Fruit fly (Drosophila melanogaster) S2 (cell line): Measurements from ENCODE around the gene CG7840.

Experiments used
- CG8478 ChIP-seq: fragments of >200 bp; optimal IDR thresholded peaks from 2 replicates; lab custom pipeline; 2018
- CTCF ChIP-seq, 2 experiments: fragments of >200 bp; optimal IDR thresholded peaks; 2 replicates each; lab custom pipeline; 2018

The CG7840 gene

dm6 chr2L:8284913-8285619 is 20.3 kb upstream of the CG7840 start:
- no peak for TF ChIP-seq CG8478 (lab: Kevin White, UChicago)
- no peak for TF ChIP-seq CTCF (optimal IDR thresholded peaks at IDR 0.05; lab: Kevin White, UChicago)

dm6 chr2L:8286595-8286994 is 18.8 kb upstream of the CG7840 start:
- no peak for TF ChIP-seq CG8478 (lab: Kevin White, UChicago)
- TF ChIP-seq CTCF (optimal IDR thresholded peaks at IDR 0.05; lab: Kevin White, UChicago): no peak

DNA sequence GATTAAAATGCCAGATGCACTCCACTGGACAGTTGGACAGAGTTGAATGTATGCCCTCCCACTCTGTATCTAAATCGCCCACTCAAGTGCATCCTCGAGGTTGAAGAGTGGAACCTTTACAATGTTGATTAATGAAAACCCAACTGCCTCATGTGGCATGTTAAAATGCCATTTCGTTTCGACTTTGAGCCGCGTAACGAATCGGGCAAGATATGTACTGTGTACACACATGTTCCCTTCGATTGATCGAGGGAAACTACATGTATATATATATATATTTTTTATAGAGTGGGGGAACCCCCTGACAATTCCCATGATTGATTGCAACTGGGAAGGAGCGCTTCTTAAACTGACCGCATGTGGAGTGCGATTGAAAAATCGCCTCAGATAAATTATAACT is 17.3 kb upstream of the CG7840 start:
- no peak for TF ChIP-seq CTCF (optimal IDR thresholded peaks at IDR 0.05; lab: Kevin White, UChicago)
- TF ChIP-seq CG8478 (lab: Kevin White, UChicago): no peak

DNA sequence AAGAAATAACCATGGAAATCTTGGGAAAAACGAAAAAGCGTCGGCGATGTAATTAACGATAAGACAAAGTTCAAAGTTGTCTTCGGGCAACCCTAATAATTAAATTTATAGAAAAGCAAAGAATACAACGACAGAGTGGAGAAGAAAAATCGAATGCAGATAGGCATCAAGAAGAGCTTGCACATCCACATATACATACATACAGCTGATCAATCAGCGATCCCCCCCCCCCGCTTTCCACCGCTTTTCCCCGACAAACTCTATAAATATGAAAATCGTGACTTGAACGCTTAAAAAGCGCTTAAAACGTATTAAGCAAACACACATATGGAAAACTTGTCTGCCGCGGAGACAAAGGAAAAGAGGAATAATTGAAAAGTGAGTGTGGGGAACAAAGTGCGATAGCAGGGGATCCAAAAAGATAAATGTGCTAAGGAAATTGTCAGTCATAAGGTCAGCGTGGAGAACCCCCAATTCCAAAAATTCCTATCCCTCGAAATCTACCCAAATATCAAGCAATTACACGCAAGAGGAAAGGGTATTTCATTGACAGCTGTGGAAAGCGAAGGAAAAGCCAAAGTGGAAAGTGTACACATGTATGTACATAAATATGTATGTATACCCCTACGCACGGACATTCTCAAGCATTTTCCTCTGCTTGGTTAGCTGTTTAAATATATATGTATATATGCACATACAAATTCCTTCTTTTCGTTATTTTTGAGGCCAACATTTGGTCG is 15.9 kb upstream of the CG7840 start:
- TF ChIP-seq CG8478 (lab: Kevin White, UChicago) (no peak), CTCF (optimal IDR thresholded peaks at IDR 0.05; lab: Kevin White, UChicago) (no peak)

DNA sequence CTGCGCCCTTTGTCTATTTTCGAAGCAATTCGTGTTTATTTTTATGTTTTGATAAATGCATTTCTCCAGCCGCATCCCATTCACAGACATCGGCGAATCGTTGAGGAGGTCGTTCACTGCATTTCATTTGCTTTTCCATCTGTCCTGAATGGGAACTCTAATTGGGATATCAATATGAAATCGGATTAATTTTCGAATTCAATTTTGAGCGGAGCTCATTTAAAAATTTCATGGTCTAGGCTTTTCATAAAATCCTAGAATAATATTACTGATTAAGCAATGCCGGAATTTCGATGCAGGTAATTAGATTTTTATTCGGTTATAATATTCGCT is 15.3 kb upstream of the CG7840 start:
- TF ChIP-seq CG8478 (lab: Kevin White, UChicago) (no peak), CTCF (optimal IDR thresholded peaks at IDR 0.05; lab: Kevin White, UChicago) (no peak)

DNA sequence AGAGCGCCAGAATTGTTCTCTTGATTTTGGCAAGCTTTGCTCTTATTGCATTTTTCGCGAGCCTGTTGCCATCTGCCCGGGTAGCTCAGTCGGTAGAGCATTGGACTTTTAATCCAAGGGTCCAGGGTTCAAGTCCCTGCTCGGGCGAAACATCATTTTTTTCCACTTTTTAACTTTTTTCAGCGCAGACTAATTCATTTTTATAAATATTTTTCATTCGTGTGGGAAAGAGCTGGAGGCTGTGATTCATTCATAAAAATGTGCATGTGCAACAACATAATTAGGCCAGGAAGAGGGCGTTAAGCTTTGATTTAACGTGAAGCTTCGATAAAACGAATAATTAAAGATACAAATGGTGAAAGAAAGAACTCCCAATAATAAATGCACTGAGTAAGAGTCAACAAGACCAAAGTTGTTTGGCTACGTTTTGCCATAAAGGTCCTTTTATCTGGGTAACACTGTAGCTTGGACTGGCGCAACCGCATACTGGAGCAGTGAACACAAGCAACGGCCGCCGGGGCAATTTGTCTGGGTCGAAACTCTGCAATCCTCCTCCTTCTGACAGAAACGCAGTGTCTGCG is 14.6 kb upstream of the CG7840 start:
- no peak for TF ChIP-seq CG8478 (lab: Kevin White, UChicago)
- TF ChIP-seq CTCF (optimal IDR thresholded peaks at IDR 0.05; lab: Kevin White, UChicago): no peak

- no peak for TF ChIP-seq CTCF (optimal IDR thresholded peaks at IDR 0.05; lab: Kevin White, UChicago)
- TF ChIP-seq CG8478 (lab: Kevin White, UChicago): no peak
Observed at dm6 chr2L:8292159-8292887, 13.1 kb upstream of the CG7840 start.

- no peak for TF ChIP-seq CG8478 (lab: Kevin White, UChicago)
- no peak for TF ChIP-seq CTCF (optimal IDR thresholded peaks at IDR 0.05; lab: Kevin White, UChicago)
Observed at dm6 chr2L:8293449-8293848, 11.9 kb upstream of the CG7840 start.

dm6 chr2L:8294043-8294442 is 11.3 kb upstream of the CG7840 start:
- TF ChIP-seq CG8478 (lab: Kevin White, UChicago) (no peak), CTCF (optimal IDR thresholded peaks at IDR 0.05; lab: Kevin White, UChicago) (no peak)

- no peak for TF ChIP-seq CG8478 (lab: Kevin White, UChicago)
- TF ChIP-seq CTCF (optimal IDR thresholded peaks at IDR 0.05; lab: Kevin White, UChicago): no peak
Observed at dm6 chr2L:8296395-8296794, 9.0 kb upstream of the CG7840 start.

DNA sequence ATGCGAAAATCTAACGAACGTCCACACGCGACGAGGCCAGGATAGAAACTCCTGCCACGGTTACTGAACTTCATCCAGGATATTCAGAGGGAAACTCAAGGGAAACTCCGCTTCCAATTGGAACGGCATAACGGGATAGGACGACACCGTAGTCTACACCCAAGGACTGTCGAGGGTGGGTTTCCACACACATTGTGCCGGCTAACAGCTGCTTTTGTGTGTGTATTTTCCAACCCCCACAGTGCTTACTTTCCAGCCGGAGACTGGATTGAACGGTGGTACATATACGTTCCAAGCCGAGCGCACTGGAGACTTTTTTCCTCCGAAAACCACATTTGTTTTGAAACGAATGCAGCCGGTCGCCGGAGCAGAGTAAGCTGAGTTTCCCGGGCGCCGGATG is 8.3 kb upstream of the CG7840 start:
- TF ChIP-seq CG8478 (lab: Kevin White, UChicago) (no peak), CTCF (optimal IDR thresholded peaks at IDR 0.05; lab: Kevin White, UChicago) (no peak)

- TF ChIP-seq CG8478 (lab: Kevin White, UChicago) (no peak), CTCF (optimal IDR thresholded peaks at IDR 0.05; lab: Kevin White, UChicago) (no peak)
Observed at dm6 chr2L:8299194-8299811, 6.1 kb upstream of the CG7840 start.

dm6 chr2L:8300220-8301167 is 4.9 kb upstream of the CG7840 start, which contains the start of gene Btk:
Btk (minus strand) TSS chr2L:8301079.
- TF ChIP-seq CTCF (optimal IDR thresholded peaks at IDR 0.05; lab: Kevin White, UChicago) (peak in 1 of 2 experiments; percentile 44), CG8478 (lab: Kevin White, UChicago) (no peak)
